Worm (Caenorhabditis elegans): Measurements from ENCODE around the gene pepm-1.

- TF ChIP-seq attf-5 (GFP tag; optimal IDR thresholded peaks at IDR 0.05) (no peak), ztf-6 (GFP tag; IDR thresholded peaks at IDR 0.05) (no peak)
These were observed 2.6 kb downstream of the pepm-1 start, which contains the start of gene F47B8.8 for ce11 chrV:14331477-14331876.
